Fruit fly (Drosophila melanogaster) whole organism, prepupa: Measurements from ENCODE around the gene CG3225.

ENCODE experiments used
- CG10631 ChIP-seq: fragments of 200-800 bp; sonication (Bioruptor generic); optimal IDR thresholded peaks from 2 replicates; lab custom pipeline; 2016; ENCODE audit warnings: missing biosample characterization, missing genetic modification characterization
- CG10669 ChIP-seq: fragments of 200-800 bp; sonication (Bioruptor generic); optimal IDR thresholded peaks from 3 replicates; lab custom pipeline; 2018; ENCODE audit warnings: missing biosample characterization, mild to moderate bottlenecking, missing genetic modification characterization, moderate library complexity
- CG11762 ChIP-seq: fragments of 200-800 bp; sonication (Bioruptor generic); optimal IDR thresholded peaks from 3 replicates; lab custom pipeline; 2016; ENCODE audit warnings: missing biosample characterization, missing genetic modification characterization; ENCODE audit not compliant: insufficient read depth
- CG15336 ChIP-seq: fragments of 200-800 bp; sonication (Bioruptor generic); IDR thresholded peaks from 2 replicates; pipeline ENCODE4 v1.3.6; 2022; ENCODE audit warnings: missing biosample characterization, missing genetic modification characterization
- CG1621 ChIP-seq: fragments of 200-800 bp; sonication (Bioruptor generic); optimal IDR thresholded peaks from 3 replicates; lab custom pipeline; 2018; ENCODE audit warnings: missing biosample characterization, mild to moderate bottlenecking, missing genetic modification characterization
- CG16779 ChIP-seq: fragments of 200-800 bp; sonication (Bioruptor generic); optimal IDR thresholded peaks from 3 replicates; lab custom pipeline; 2017; ENCODE audit warnings: missing biosample characterization, mild to moderate bottlenecking, missing genetic modification characterization
- CG32006 ChIP-seq: fragments of 200-800 bp; sonication (Bioruptor generic); optimal IDR thresholded peaks from 3 replicates; lab custom pipeline; 2017; ENCODE audit warnings: missing biosample characterization, mild to moderate bottlenecking, missing genetic modification characterization
- CG34406 ChIP-seq: fragments of 200-800 bp; sonication (Bioruptor generic); optimal IDR thresholded peaks from 3 replicates; lab custom pipeline; 2016; ENCODE audit warnings: missing biosample characterization, missing genetic modification characterization
- CG3919 ChIP-seq: fragments of 200-800 bp; sonication (Bioruptor generic); optimal IDR thresholded peaks from 3 replicates; lab custom pipeline; 2016; ENCODE audit warnings: missing biosample characterization, missing genetic modification characterization
- CG4318 ChIP-seq: fragments of 200-800 bp; sonication (Bioruptor generic); optimal IDR thresholded peaks from 3 replicates; lab custom pipeline; 2017; ENCODE audit warnings: missing biosample characterization, mild to moderate bottlenecking, missing genetic modification characterization
- CG6163 ChIP-seq: fragments of 200-800 bp; sonication (Bioruptor generic); IDR thresholded peaks from 3 replicates; pipeline ENCODE4 v1.3.6; 2022; ENCODE audit warnings: missing biosample characterization, missing genetic modification characterization
- CG6276 ChIP-seq: fragments of 200-800 bp; sonication (Bioruptor generic); optimal IDR thresholded peaks from 2 replicates; lab custom pipeline; 2017; ENCODE audit warnings: missing biosample characterization, mild to moderate bottlenecking, missing genetic modification characterization
- CG6792 ChIP-seq: fragments of 200-800 bp; sonication (Bioruptor generic); optimal IDR thresholded peaks from 3 replicates; lab custom pipeline; 2016; ENCODE audit warnings: missing biosample characterization, missing genetic modification characterization
- CG6808 ChIP-seq: fragments of 200-800 bp; sonication (Bioruptor generic); optimal IDR thresholded peaks from 3 replicates; lab custom pipeline; 2017; ENCODE audit warnings: missing biosample characterization, missing genetic modification characterization, mild to moderate bottlenecking, moderate library complexity, missing genetic modification reagents
- CG6854 ChIP-seq: fragments of 200-800 bp; sonication (Bioruptor generic); optimal IDR thresholded peaks from 2 replicates; lab custom pipeline; 2017; ENCODE audit warnings: missing biosample characterization, mild to moderate bottlenecking, missing genetic modification characterization
- CG7368 ChIP-seq: fragments of 200-800 bp; sonication (Bioruptor generic); optimal IDR thresholded peaks from 3 replicates; lab custom pipeline; 2016; ENCODE audit warnings: missing biosample characterization, missing genetic modification characterization
- CG8632 ChIP-seq: fragments of 200-800 bp; sonication (Bioruptor generic); optimal IDR thresholded peaks from 3 replicates; lab custom pipeline; 2016; ENCODE audit warnings: missing biosample characterization, missing genetic modification characterization
- Eip75B ChIP-seq: fragments of 200-800 bp; sonication (Bioruptor generic); optimal IDR thresholded peaks from 3 replicates; lab custom pipeline; 2016; ENCODE audit warnings: missing biosample characterization, missing genetic modification characterization
- Eip78C ChIP-seq: fragments of 200-800 bp; sonication (Bioruptor generic); peaks from one replicate; lab custom pipeline; 2016; ENCODE audit warnings: missing biosample characterization, missing genetic modification characterization
- Eip93F ChIP-seq: fragments of 200-800 bp; sonication (Bioruptor generic); optimal IDR thresholded peaks from 2 replicates; lab custom pipeline; 2016; ENCODE audit warnings: missing biosample characterization, mild to moderate bottlenecking, missing genetic modification characterization
- Ets96B ChIP-seq: fragments of 200-800 bp; optimal IDR thresholded peaks from 2 replicates; lab custom pipeline; 2019; ENCODE audit warnings: missing biosample characterization, mild to moderate bottlenecking, missing genetic modification characterization, moderate library complexity
- Hr38 ChIP-seq: sonication (Bioruptor generic); optimal IDR thresholded peaks from 2 replicates; lab custom pipeline; 2016; ENCODE audit warnings: missing biosample characterization, missing genetic modification characterization
- Hr39 ChIP-seq: fragments of 200-800 bp; sonication (Bioruptor generic); optimal IDR thresholded peaks from 2 replicates; lab custom pipeline; 2016; ENCODE audit warnings: missing biosample characterization, missing genetic modification characterization
- Lpt ChIP-seq: fragments of 200-800 bp; sonication (Bioruptor generic); optimal IDR thresholded peaks from 3 replicates; lab custom pipeline; 2016; ENCODE audit warnings: missing biosample characterization, missing genetic modification characterization
- Met ChIP-seq: fragments of 200-800 bp; sonication (Bioruptor generic); optimal IDR thresholded peaks from 3 replicates; lab custom pipeline; 2016; ENCODE audit warnings: missing biosample characterization, missing genetic modification characterization
- OdsH ChIP-seq: fragments of 200-800 bp; sonication (Bioruptor generic); optimal IDR thresholded peaks from 3 replicates; lab custom pipeline; 2016; ENCODE audit warnings: missing biosample characterization, missing genetic modification characterization
- Smox ChIP-seq: fragments of 200-800 bp; sonication (Bioruptor generic); optimal IDR thresholded peaks from 3 replicates; lab custom pipeline; 2016; ENCODE audit warnings: missing biosample characterization, missing genetic modification characterization
- Sox14 ChIP-seq: fragments of 200-800 bp; sonication (Bioruptor generic); optimal IDR thresholded peaks from 3 replicates; lab custom pipeline; 2016; ENCODE audit warnings: missing biosample characterization, missing genetic modification characterization
- Sox15 ChIP-seq: fragments of 200-800 bp; sonication (Bioruptor generic); optimal IDR thresholded peaks from 3 replicates; lab custom pipeline; 2016; ENCODE audit warnings: missing biosample characterization, missing genetic modification characterization
- achi ChIP-seq: fragments of 200-800 bp; sonication (Bioruptor generic); optimal IDR thresholded peaks from 3 replicates; lab custom pipeline; 2016; ENCODE audit warnings: missing biosample characterization, missing genetic modification characterization
- acj6 ChIP-seq: fragments of 200-800 bp; sonication (Bioruptor generic); optimal IDR thresholded peaks from 3 replicates; lab custom pipeline; 2016; ENCODE audit warnings: missing biosample characterization, missing genetic modification characterization
- cyc ChIP-seq: fragments of 200-800 bp; sonication (Bioruptor generic); optimal IDR thresholded peaks from 3 replicates; lab custom pipeline; 2016; ENCODE audit warnings: missing biosample characterization, missing genetic modification characterization
- dac ChIP-seq: fragments of 200-800 bp; sonication (Bioruptor generic); optimal IDR thresholded peaks from 2 replicates; lab custom pipeline; 2017; ENCODE audit warnings: missing biosample characterization, mild to moderate bottlenecking, missing genetic modification characterization
- dsx ChIP-seq: fragments of 200-800 bp; optimal IDR thresholded peaks from 3 replicates; lab custom pipeline; 2019; ENCODE audit warnings: missing biosample characterization, mild to moderate bottlenecking, missing genetic modification characterization, moderate library complexity; ENCODE audit not compliant: poor library complexity, severe bottlenecking
- eg ChIP-seq: fragments of 200-800 bp; sonication (Bioruptor generic); IDR thresholded peaks from 3 replicates; pipeline ENCODE4 v1.3.6; 2022; ENCODE audit warnings: missing biosample characterization, missing genetic modification characterization
- esn ChIP-seq: fragments of 200-800 bp; sonication (Bioruptor generic); optimal IDR thresholded peaks from 2 replicates; lab custom pipeline; 2016; ENCODE audit warnings: missing biosample characterization, mild to moderate bottlenecking, missing genetic modification characterization, moderate library complexity
- fd59A ChIP-seq: fragments of 200-800 bp; sonication (Bioruptor generic); optimal IDR thresholded peaks from 2 replicates; lab custom pipeline; 2017; ENCODE audit warnings: missing biosample characterization, mild to moderate bottlenecking, missing genetic modification characterization, missing genetic modification reagents
- fd85E ChIP-seq: fragments of 200-800 bp; sonication (Bioruptor generic); optimal IDR thresholded peaks from 3 replicates; lab custom pipeline; 2016; ENCODE audit warnings: missing biosample characterization, missing genetic modification characterization
- fkh ChIP-seq: fragments of 200-800 bp; sonication (Bioruptor generic); optimal IDR thresholded peaks from 3 replicates; lab custom pipeline; 2017; ENCODE audit warnings: missing biosample characterization, mild to moderate bottlenecking, missing genetic modification characterization, moderate library complexity
- lz ChIP-seq: fragments of 200-800 bp; sonication (Bioruptor generic); optimal IDR thresholded peaks from 3 replicates; lab custom pipeline; 2016; ENCODE audit warnings: missing biosample characterization, missing genetic modification characterization
- net ChIP-seq: fragments of 200-800 bp; sonication (Bioruptor generic); optimal IDR thresholded peaks from 3 replicates; lab custom pipeline; 2016; ENCODE audit warnings: missing biosample characterization, missing genetic modification characterization
- pdm3 ChIP-seq: fragments of 200-800 bp; sonication (Bioruptor generic); optimal IDR thresholded peaks from 3 replicates; lab custom pipeline; 2016; ENCODE audit warnings: missing biosample characterization, missing genetic modification characterization
- salr ChIP-seq, 2 experiments: fragments of 200-800 bp; sonication (Bioruptor generic); optimal IDR thresholded peaks; 3 replicates each; lab custom pipeline; 2016 to 2018; ENCODE audit warnings: missing biosample characterization in 2 of 2, missing genetic modification characterization in 2 of 2, mild to moderate bottlenecking in 1 of 2
- spab ChIP-seq: fragments of 200-800 bp; sonication (Bioruptor generic); optimal IDR thresholded peaks from 2 replicates; lab custom pipeline; 2017; ENCODE audit warnings: missing biosample characterization, mild to moderate bottlenecking, missing genetic modification characterization, missing genetic modification reagents
- ss ChIP-seq, 2 experiments: fragments of 200-800 bp; sonication (Bioruptor generic); optimal IDR thresholded peaks; 2 replicates in 1 of 2; 3 replicates in 1 of 2; lab custom pipeline; 2017 to 2018; ENCODE audit warnings: mild to moderate bottlenecking in 2 of 2, missing biosample characterization in 2 of 2, missing genetic modification characterization in 2 of 2, moderate library complexity in 1 of 2
- topi ChIP-seq: fragments of 200-800 bp; sonication (Bioruptor generic); optimal IDR thresholded peaks from 3 replicates; lab custom pipeline; 2016; ENCODE audit warnings: missing biosample characterization, missing genetic modification characterization

CG3225 gene

dm6 chr2L:4821319-4821717, 3.3 kb upstream of the CG3225 start (continued):
- TF ChIP-seq Eip78C (peak; percentile 97), CG32006 (GFP tag; lab: Kevin White, UChicago) (peak; percentile 78), Met (peak; percentile 72), CG10631 (GFP tag; lab: Kevin White, UChicago) (peak; percentile 56), achi (GFP tag; lab: Kevin White, UChicago) (peak; percentile 79), fkh (GFP tag; lab: Kevin White, UChicago) (peak; percentile 16), dsx (GFP tag; lab: Kevin White, UChicago) (peak; percentile 77), eg (peak; percentile 67; the same call in 2 of the 3 replicates), spab (GFP tag; lab: Kevin White, UChicago) (peak; percentile 88), Eip75B (GFP tag; lab: Kevin White, UChicago) (peak; percentile 79), Hr39 (GFP tag; lab: Kevin White, UChicago) (no peak), CG7368 (GFP tag; lab: Kevin White, UChicago) (peak; percentile 56), CG6163 (peak; percentile 40), CG6276 (GFP tag; lab: Kevin White, UChicago) (peak; percentile 74), CG15336 (GFP tag; lab: Robert Waterston, UW) (peak; percentile 53), CG6792 (peak; percentile 54), CG16779 (tag; lab: Kevin White, UChicago) (peak; percentile 81), ss (GFP tag; optimal IDR thresholded peaks at IDR 0.05; lab: Kevin White, UChicago) (peak; percentile 85 to 93), CG6854 (GFP tag; lab: Kevin White, UChicago) (peak; percentile 33), fd85E (GFP tag; lab: Kevin White, UChicago) (peak; percentile 28), salr (GFP tag; optimal IDR thresholded peaks at IDR 0.05; lab: Kevin White, UChicago) (peak; percentile 52 to 70), Hr38 (GFP tag; lab: Kevin White, UChicago) (no peak), CG1621 (tag; lab: Kevin White, UChicago) (peak; percentile 54), CG4318 (GFP tag; lab: Kevin White, UChicago) (peak; percentile 57), Ets96B (peak; percentile 87), pdm3 (GFP tag; lab: Kevin White, UChicago) (peak; percentile 76), OdsH (GFP tag; lab: Kevin White, UChicago) (peak; percentile 82), Lpt (GFP tag; lab: Kevin White, UChicago) (peak; percentile 18), fd59A (GFP tag; lab: Kevin White, UChicago) (peak; percentile 58), CG10669 (GFP tag; lab: Kevin White, UChicago) (peak; percentile 82), CG3919 (GFP tag; lab: Kevin White, UChicago) (peak; percentile 74), topi (GFP tag; lab: Kevin White, UChicago) (peak; percentile 75), cyc (GFP tag; lab: Kevin White, UChicago) (peak; percentile 49), Smox (GFP tag; lab: Kevin White, UChicago) (peak; percentile 71), Eip93F (GFP tag; lab: Kevin White, UChicago) (no peak), Sox15 (GFP tag; lab: Kevin White, UChicago) (peak; percentile 61), net (GFP tag; lab: Kevin White, UChicago) (peak; percentile 81), lz (GFP tag; lab: Kevin White, UChicago) (peak; percentile 27), CG11762 (peak; percentile 79)

DNA sequence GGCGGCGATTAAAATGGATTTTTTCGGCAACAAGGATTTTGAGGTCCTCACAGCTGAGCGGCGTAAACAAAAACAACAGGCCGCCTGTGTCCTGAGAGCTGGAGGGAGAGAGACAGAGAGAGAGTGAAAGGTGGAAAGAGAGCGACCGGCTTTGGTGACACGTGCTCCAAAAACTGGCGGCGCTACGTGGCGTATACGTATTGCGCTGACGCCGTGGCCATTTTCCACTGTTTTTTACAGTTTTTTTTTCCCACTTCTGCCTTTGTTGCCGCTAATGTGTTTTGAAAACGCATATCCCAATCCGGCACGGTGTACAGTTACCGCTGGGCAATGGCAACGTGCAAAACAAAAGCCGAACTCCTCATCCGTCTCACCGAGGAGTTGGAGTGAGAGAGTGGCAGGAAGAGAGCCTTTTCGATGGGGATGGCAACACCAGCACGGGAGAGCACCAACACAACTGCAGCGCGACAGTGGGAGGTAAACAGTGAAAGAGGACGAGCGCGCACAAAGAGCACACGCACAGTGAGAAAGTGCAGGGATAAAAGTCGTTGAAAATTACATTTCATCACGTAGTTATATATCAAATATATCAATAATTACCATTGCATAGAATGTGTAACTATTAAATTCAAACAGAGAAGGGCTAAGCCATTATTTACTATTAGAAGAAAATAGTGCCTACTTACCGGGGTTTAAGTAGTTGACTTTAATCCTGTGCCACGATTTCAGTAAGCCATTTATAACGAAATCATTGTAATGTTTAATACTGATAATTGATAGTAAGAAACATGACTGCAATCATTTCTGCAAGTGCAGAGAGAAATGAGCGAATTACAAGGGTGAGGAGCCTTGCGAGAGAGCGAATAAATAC, 2.6 kb upstream of the CG3225 start:
- TF ChIP-seq CG34406 (GFP tag; lab: Kevin White, UChicago) (peak; percentile 73), Sox14 (GFP tag; lab: Kevin White, UChicago) (peak; percentile 78), CG8632 (GFP tag; lab: Kevin White, UChicago) (peak; percentile 64), fd85E (GFP tag; lab: Kevin White, UChicago) (peak; percentile 30), CG16779 (tag; lab: Kevin White, UChicago) (no peak), acj6 (peak; percentile 82), CG10669 (GFP tag; lab: Kevin White, UChicago) (peak; percentile 78), CG6808 (GFP tag; lab: Kevin White, UChicago) (no peak), Lpt (GFP tag; lab: Kevin White, UChicago) (peak; percentile 28), net (GFP tag; lab: Kevin White, UChicago) (no peak), CG7368 (GFP tag; lab: Kevin White, UChicago) (peak; percentile 53), esn (GFP tag; lab: Kevin White, UChicago) (peak; percentile 89), fkh (GFP tag; lab: Kevin White, UChicago) (no peak), CG6276 (GFP tag; lab: Kevin White, UChicago) (no peak), Eip93F (GFP tag; lab: Kevin White, UChicago) (peak; percentile 40), OdsH (GFP tag; lab: Kevin White, UChicago) (peak; percentile 53), eg (no peak), Sox15 (GFP tag; lab: Kevin White, UChicago) (peak; percentile 51), fd59A (GFP tag; lab: Kevin White, UChicago) (peak; percentile 82), dac (GFP tag; lab: Kevin White, UChicago) (peak; percentile 32), achi (GFP tag; lab: Kevin White, UChicago) (peak; percentile 74), CG11762 (peak; percentile 68)
